Worm (Caenorhabditis elegans) whole organism, L4 larva: ENCODE data around the gene F59A6.2.

Experiments used
- ces-1 ChIP-seq: fragments of 150-350 bp; sonication (generic microtip); optimal IDR thresholded peaks from 4 replicates; lab custom pipeline; 2014; ENCODE audit warnings: missing biosample characterization, missing genetic modification reagents, missing genetic modification characterization
- lin-39 ChIP-seq: fragments of 150-350 bp; optimal IDR thresholded peaks from 2 replicates; lab custom pipeline; 2014; ENCODE audit warnings: missing biosample characterization, missing genetic modification reagents, missing genetic modification characterization
- pha-4 ChIP-seq, 2 experiments: fragments of 150-350 bp in 1 of 2; fragments of 200-800 bp in 1 of 2; sonication (Bioruptor generic) in 1 of 2; IDR thresholded peaks in 1 of 2; optimal IDR thresholded peaks in 1 of 2; 2 replicates each; pipeline versions ENCODE4 v1.3.6 to Lab custom; 2014 to 2022; ENCODE audit warnings: missing genetic modification characterization in 2 of 2, missing genetic modification reagents in 2 of 2, missing biosample characterization in 1 of 2, missing compliant biosample characterization in 1 of 2
- pqm-1 ChIP-seq: sonication (generic microtip); optimal IDR thresholded peaks from 2 replicates; lab custom pipeline; 2017; ENCODE audit warnings: missing biosample characterization, missing genetic modification characterization
- unc-130 ChIP-seq: sonication (generic microtip); optimal IDR thresholded peaks from 2 replicates; lab custom pipeline; 2016; ENCODE audit warnings: missing genetic modification reagents, missing genetic modification characterization, missing compliant biosample characterization

DNA sequence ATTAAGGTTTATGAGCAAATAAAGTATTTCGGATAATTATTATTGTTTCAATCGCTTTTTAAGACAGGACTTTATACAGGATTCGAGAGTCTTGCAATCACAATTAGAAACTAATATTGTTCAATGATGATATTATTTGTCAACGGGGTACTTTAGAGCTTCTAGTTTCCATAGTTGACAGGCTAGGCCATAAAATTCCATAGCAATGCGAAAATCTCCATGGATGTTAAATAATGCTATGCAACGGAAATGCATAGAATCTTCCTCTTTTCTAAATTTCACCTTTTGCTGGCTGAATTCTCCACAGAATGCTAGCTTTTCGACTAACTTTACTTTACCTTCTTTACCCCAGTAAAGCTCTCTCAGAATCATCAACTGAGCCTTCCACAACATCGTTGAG lies 6.5 kb upstream of the F59A6.2 start, which contains the start of gene F59A6.3:
- TF ChIP-seq pha-4 (GFP tag; IDR thresholded peaks at IDR 0.05; lab: Robert Waterston, UW) (no peak), pha-4 (tag; optimal IDR thresholded peaks at IDR 0.05; lab: Kevin White, UChicago) (no peak), ces-1 (no peak), pqm-1 (tag; lab: Kevin White, UChicago) (no peak), lin-39 (tag; lab: Kevin White, UChicago) (no peak), unc-130 (GFP tag; lab: Kevin White, UChicago) (no peak)
